Worm (Caenorhabditis elegans): ENCODE measurements around the gene Y38H8A.2.

The Y38H8A.2 gene

ce11 chrIV:13482469-13482868 is 8.2 kb downstream of the Y38H8A.2 start, which contains the start of gene Y38H8A.1:
TSS of gene Y38H8A.1 (plus strand) at chrIV:13482769.
- no peak for TF ChIP-seq nhr-12 (tag; optimal IDR thresholded peaks at IDR 0.05)
- TF ChIP-seq aly-2 (tag; optimal IDR thresholded peaks at IDR 0.05), result no peak
- no peak for TF ChIP-seq egl-27 (tag; optimal IDR thresholded peaks at IDR 0.05)
- TF ChIP-seq nhr-129 (tag; optimal IDR thresholded peaks at IDR 0.05), result no peak
- TF ChIP-seq lin-13 (GFP tag; optimal IDR thresholded peaks at IDR 0.05), result no peak
- no peak for TF ChIP-seq dmd-4 (tag; optimal IDR thresholded peaks at IDR 0.05)
- no peak for TF ChIP-seq ztf-1 (GFP tag; conservative IDR thresholded peaks at IDR 0.05)
- no peak for TF ChIP-seq nhr-237 (tag; optimal IDR thresholded peaks at IDR 0.05)
- TF ChIP-seq mab-5 (tag; optimal IDR thresholded peaks at IDR 0.05), result no peak
- TF ChIP-seq snpc-4 (tag; optimal IDR thresholded peaks at IDR 0.05), result no peak
- TF ChIP-seq unc-39 (tag; optimal IDR thresholded peaks at IDR 0.05), result no peak
- no peak for TF ChIP-seq nhr-11 (tag; optimal IDR thresholded peaks at IDR 0.05)
- TF ChIP-seq ceh-16 (tag; optimal IDR thresholded peaks at IDR 0.05), result no peak

- TF ChIP-seq R02D3.7 (tag; optimal IDR thresholded peaks at IDR 0.05) (no peak), crh-2 (tag; optimal IDR thresholded peaks at IDR 0.05) (no peak), nhr-6 (tag; optimal IDR thresholded peaks at IDR 0.05) (no peak), peb-1 (tag; optimal IDR thresholded peaks at IDR 0.05) (no peak), F13H6.1 (tag; optimal IDR thresholded peaks at IDR 0.05) (no peak), nhr-129 (tag; optimal IDR thresholded peaks at IDR 0.05) (no peak), unc-39 (tag; optimal IDR thresholded peaks at IDR 0.05) (no peak), lin-39 (tag; optimal IDR thresholded peaks at IDR 0.05) (no peak), sma-3 (GFP tag; optimal IDR thresholded peaks at IDR 0.05) (no peak), nhr-237 (tag; optimal IDR thresholded peaks at IDR 0.05) (no peak), mab-5 (tag; optimal IDR thresholded peaks at IDR 0.05) (no peak), nhr-77 (tag; optimal IDR thresholded peaks at IDR 0.05) (no peak), nhr-25 (tag; optimal IDR thresholded peaks at IDR 0.05) (no peak), elt-3 (tag; optimal IDR thresholded peaks at IDR 0.05) (no peak), egl-27 (tag; optimal IDR thresholded peaks at IDR 0.05) (no peak), ama-1 (optimal IDR thresholded peaks at IDR 0.05) (no peak), Y55F3AM.14 (GFP tag; optimal IDR thresholded peaks at IDR 0.05) (no peak), unc-55 (GFP tag; optimal IDR thresholded peaks at IDR 0.05) (no peak)
Observed at ce11 chrIV:13483596-13483995, 9.4 kb downstream of the Y38H8A.2 start.

- TF ChIP-seq unc-55 (GFP tag; optimal IDR thresholded peaks at IDR 0.05) (peak; percentile 34), ztf-1 (GFP tag; conservative IDR thresholded peaks at IDR 0.05) (no peak), unc-39 (tag; optimal IDR thresholded peaks at IDR 0.05) (no peak)
Observed at ce11 chrIV:13487019-13487418, 12.8 kb downstream of the Y38H8A.2 start.

- TF ChIP-seq Y55F3AM.14 (GFP tag; optimal IDR thresholded peaks at IDR 0.05) (no peak), ama-1 (optimal IDR thresholded peaks at IDR 0.05) (no peak), sem-4 (tag; optimal IDR thresholded peaks at IDR 0.05) (no peak), mab-5 (tag; optimal IDR thresholded peaks at IDR 0.05) (no peak)
Observed at ce11 chrIV:13487596-13487995, 13.4 kb downstream of the Y38H8A.2 start.

- TF ChIP-seq lin-39 (tag; optimal IDR thresholded peaks at IDR 0.05) (no peak), aly-2 (tag; optimal IDR thresholded peaks at IDR 0.05) (no peak), skn-1 (tag; optimal IDR thresholded peaks at IDR 0.05) (no peak), lsy-2 (tag; optimal IDR thresholded peaks at IDR 0.05) (no peak), blmp-1 (tag; optimal IDR thresholded peaks at IDR 0.05; ENCODE audit: insufficient read depth) (no peak), nhr-21 (tag; optimal IDR thresholded peaks at IDR 0.05) (no peak), ztf-1 (GFP tag; conservative IDR thresholded peaks at IDR 0.05) (no peak), nhr-77 (tag; optimal IDR thresholded peaks at IDR 0.05) (no peak), peb-1 (tag; optimal IDR thresholded peaks at IDR 0.05) (no peak), nhr-12 (tag; optimal IDR thresholded peaks at IDR 0.05) (no peak), mab-5 (tag; optimal IDR thresholded peaks at IDR 0.05) (no peak), alr-1 (tag; optimal IDR thresholded peaks at IDR 0.05) (no peak), sem-4 (tag; optimal IDR thresholded peaks at IDR 0.05) (no peak), nhr-11 (tag; optimal IDR thresholded peaks at IDR 0.05) (no peak), egl-27 (tag; optimal IDR thresholded peaks at IDR 0.05) (no peak), zag-1 (tag; optimal IDR thresholded peaks at IDR 0.05) (no peak), nhr-25 (tag; optimal IDR thresholded peaks at IDR 0.05) (no peak), nhr-129 (tag; optimal IDR thresholded peaks at IDR 0.05) (no peak), ceh-82 (tag; optimal IDR thresholded peaks at IDR 0.05) (no peak)
Observed at ce11 chrIV:13492271-13492670, 18.0 kb downstream of the Y38H8A.2 start, which contains the start of gene Y45F10A.7. TSS of gene Y45F10A.7 (plus strand) at chrIV:13492571.
